Worm (Caenorhabditis elegans) whole organism, L2 larva: ENCODE measurements around the gene Y39A1A.27.

Experiments
- R02D3.7 ChIP-seq: fragments of 150-350 bp; optimal IDR thresholded peaks from 2 replicates; lab custom pipeline; 2014; ENCODE audit warnings: missing biosample characterization, missing genetic modification characterization
- ama-1 ChIP-seq: fragments of 150-350 bp; optimal IDR thresholded peaks from 2 replicates; lab custom pipeline; 2018; ENCODE audit warnings: inconsistent platforms
- egl-27 ChIP-seq: sonication (generic microtip); optimal IDR thresholded peaks from 3 replicates; lab custom pipeline; 2017; ENCODE audit warnings: missing biosample characterization, missing genetic modification reagents, missing genetic modification characterization
- elt-1 ChIP-seq: fragments of 150-350 bp; optimal IDR thresholded peaks from 2 replicates; lab custom pipeline; 2014; ENCODE audit warnings: missing biosample characterization, missing genetic modification characterization
- lin-11 ChIP-seq: fragments of 150-350 bp; sonication (generic microtip); optimal IDR thresholded peaks from 2 replicates; lab custom pipeline; 2014; ENCODE audit warnings: missing biosample characterization, missing genetic modification characterization, inconsistent platforms, mixed read lengths
- lsy-2 ChIP-seq, 2 experiments: fragments of 150-350 bp in 1 of 2; sonication (generic microtip) in 1 of 2; optimal IDR thresholded peaks; 2 replicates each; lab custom pipeline; 2014 to 2017; ENCODE audit warnings: missing biosample characterization in 2 of 2, missing genetic modification characterization in 2 of 2
- nhr-11 ChIP-seq: fragments of 150-350 bp; optimal IDR thresholded peaks from 2 replicates; lab custom pipeline; 2014; ENCODE audit warnings: missing biosample characterization, missing genetic modification characterization
- nhr-12 ChIP-seq: fragments of 150-350 bp; optimal IDR thresholded peaks from 2 replicates; lab custom pipeline; 2014; ENCODE audit warnings: missing biosample characterization, missing genetic modification characterization
- nhr-23 ChIP-seq: fragments of 150-350 bp; optimal IDR thresholded peaks from 2 replicates; lab custom pipeline; 2014; ENCODE audit warnings: missing biosample characterization, missing genetic modification reagents, missing genetic modification characterization
- nhr-25 ChIP-seq: fragments of 150-350 bp; sonication (generic microtip); optimal IDR thresholded peaks from 3 replicates; lab custom pipeline; 2014; ENCODE audit warnings: missing biosample characterization, missing genetic modification characterization
- nhr-77 ChIP-seq: fragments of 150-350 bp; optimal IDR thresholded peaks from 2 replicates; lab custom pipeline; 2014; ENCODE audit warnings: missing biosample characterization, missing genetic modification characterization
- snpc-4 ChIP-seq: fragments of 150-350 bp; optimal IDR thresholded peaks from 2 replicates; lab custom pipeline; 2014; ENCODE audit warnings: missing biosample characterization, missing genetic modification characterization

DNA sequence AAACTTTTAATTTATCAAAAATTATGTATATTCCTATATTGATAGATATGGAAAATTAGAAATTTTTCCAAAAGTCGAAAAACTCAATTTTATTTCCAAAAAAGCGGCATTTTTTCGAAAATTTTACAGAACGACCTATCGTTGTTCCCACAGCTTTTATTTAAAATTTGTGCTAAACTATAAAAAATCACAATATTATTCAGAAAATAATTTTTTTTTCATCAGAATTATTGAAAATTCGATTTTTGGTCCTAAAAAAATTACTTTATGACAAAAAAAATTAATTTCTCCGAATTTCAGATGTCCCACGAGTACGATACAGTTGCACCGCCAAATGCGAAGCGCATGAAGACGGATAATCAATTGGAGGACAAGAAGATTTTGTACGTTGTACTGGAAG, 10.4 kb downstream of the Y39A1A.27 start, which contains the start of gene emg-1:
- no peak for TF ChIP-seq nhr-23
- no peak for TF ChIP-seq R02D3.7 (tag; lab: Kevin White, UChicago)
- no peak for TF ChIP-seq nhr-77 (tag; lab: Kevin White, UChicago)
- TF ChIP-seq lin-11 (tag; lab: Kevin White, UChicago), result no peak
- no peak for TF ChIP-seq egl-27 (tag; lab: Kevin White, UChicago)
- no peak for TF ChIP-seq snpc-4
- no peak for TF ChIP-seq nhr-11 (tag; lab: Kevin White, UChicago)
- TF ChIP-seq nhr-12 (tag; lab: Kevin White, UChicago), result no peak
- no peak for TF ChIP-seq nhr-25 (tag; lab: Kevin White, UChicago)
- TF ChIP-seq ama-1 (lab: Kevin White, UChicago), result no peak
- no peak for TF ChIP-seq lsy-2 (tag; optimal IDR thresholded peaks at IDR 0.05; lab: Kevin White, UChicago)
- TF ChIP-seq elt-1 (tag; lab: Kevin White, UChicago), result no peak
